Fruit fly (Drosophila melanogaster) whole organism, prepupa: Measurements from ENCODE around the gene CG31871.

Experiments used
- CG10631 ChIP-seq: fragments of 200-800 bp; sonication (Bioruptor generic); optimal IDR thresholded peaks from 2 replicates; lab custom pipeline; 2016; ENCODE audit warnings: missing biosample characterization, missing genetic modification characterization
- CG10669 ChIP-seq: fragments of 200-800 bp; sonication (Bioruptor generic); optimal IDR thresholded peaks from 3 replicates; lab custom pipeline; 2018; ENCODE audit warnings: missing biosample characterization, mild to moderate bottlenecking, missing genetic modification characterization, moderate library complexity
- CG15336 ChIP-seq: fragments of 200-800 bp; sonication (Bioruptor generic); IDR thresholded peaks from 2 replicates; pipeline ENCODE4 v1.3.6; 2022; ENCODE audit warnings: missing biosample characterization, missing genetic modification characterization
- CG1621 ChIP-seq: fragments of 200-800 bp; sonication (Bioruptor generic); optimal IDR thresholded peaks from 3 replicates; lab custom pipeline; 2018; ENCODE audit warnings: missing biosample characterization, mild to moderate bottlenecking, missing genetic modification characterization
- CG31627 ChIP-seq: fragments of 200-800 bp; sonication (Bioruptor generic); optimal IDR thresholded peaks from 3 replicates; lab custom pipeline; 2016; ENCODE audit warnings: missing biosample characterization, missing genetic modification characterization
- CG32006 ChIP-seq: fragments of 200-800 bp; sonication (Bioruptor generic); optimal IDR thresholded peaks from 3 replicates; lab custom pipeline; 2017; ENCODE audit warnings: missing biosample characterization, mild to moderate bottlenecking, missing genetic modification characterization
- CG3919 ChIP-seq: fragments of 200-800 bp; sonication (Bioruptor generic); optimal IDR thresholded peaks from 3 replicates; lab custom pipeline; 2016; ENCODE audit warnings: missing biosample characterization, missing genetic modification characterization
- CG6276 ChIP-seq: fragments of 200-800 bp; sonication (Bioruptor generic); optimal IDR thresholded peaks from 2 replicates; lab custom pipeline; 2017; ENCODE audit warnings: missing biosample characterization, mild to moderate bottlenecking, missing genetic modification characterization
- CG6808 ChIP-seq: fragments of 200-800 bp; sonication (Bioruptor generic); optimal IDR thresholded peaks from 3 replicates; lab custom pipeline; 2017; ENCODE audit warnings: missing biosample characterization, missing genetic modification characterization, mild to moderate bottlenecking, moderate library complexity, missing genetic modification reagents
- CG8319 ChIP-seq: fragments of 200-800 bp; sonication (Bioruptor generic); optimal IDR thresholded peaks from 3 replicates; lab custom pipeline; 2016; ENCODE audit warnings: missing biosample characterization, missing genetic modification characterization
- CG9139 ChIP-seq: fragments of 200-800 bp; sonication (Bioruptor generic); optimal IDR thresholded peaks from 3 replicates; lab custom pipeline; 2017; ENCODE audit warnings: missing biosample characterization, mild to moderate bottlenecking, missing genetic modification characterization
- Eip75B ChIP-seq: fragments of 200-800 bp; sonication (Bioruptor generic); optimal IDR thresholded peaks from 3 replicates; lab custom pipeline; 2016; ENCODE audit warnings: missing biosample characterization, missing genetic modification characterization
- Eip78C ChIP-seq: fragments of 200-800 bp; sonication (Bioruptor generic); peaks from one replicate; lab custom pipeline; 2016; ENCODE audit warnings: missing biosample characterization, missing genetic modification characterization
- Eip93F ChIP-seq: fragments of 200-800 bp; sonication (Bioruptor generic); optimal IDR thresholded peaks from 2 replicates; lab custom pipeline; 2016; ENCODE audit warnings: missing biosample characterization, mild to moderate bottlenecking, missing genetic modification characterization
- Ets96B ChIP-seq: fragments of 200-800 bp; optimal IDR thresholded peaks from 2 replicates; lab custom pipeline; 2019; ENCODE audit warnings: missing biosample characterization, mild to moderate bottlenecking, missing genetic modification characterization, moderate library complexity
- Gug ChIP-seq: fragments of 200-800 bp; sonication (Bioruptor generic); IDR thresholded peaks from 2 replicates; pipeline ENCODE4 v1.3.6; 2022; ENCODE audit warnings: missing biosample characterization, missing genetic modification characterization
- Hr39 ChIP-seq: fragments of 200-800 bp; sonication (Bioruptor generic); optimal IDR thresholded peaks from 2 replicates; lab custom pipeline; 2016; ENCODE audit warnings: missing biosample characterization, missing genetic modification characterization
- Lpt ChIP-seq: fragments of 200-800 bp; sonication (Bioruptor generic); optimal IDR thresholded peaks from 3 replicates; lab custom pipeline; 2016; ENCODE audit warnings: missing biosample characterization, missing genetic modification characterization
- Met ChIP-seq: fragments of 200-800 bp; sonication (Bioruptor generic); optimal IDR thresholded peaks from 3 replicates; lab custom pipeline; 2016; ENCODE audit warnings: missing biosample characterization, missing genetic modification characterization
- OdsH ChIP-seq: fragments of 200-800 bp; sonication (Bioruptor generic); optimal IDR thresholded peaks from 3 replicates; lab custom pipeline; 2016; ENCODE audit warnings: missing biosample characterization, missing genetic modification characterization
- Smox ChIP-seq: fragments of 200-800 bp; sonication (Bioruptor generic); optimal IDR thresholded peaks from 3 replicates; lab custom pipeline; 2016; ENCODE audit warnings: missing biosample characterization, missing genetic modification characterization
- Sox15 ChIP-seq: fragments of 200-800 bp; sonication (Bioruptor generic); optimal IDR thresholded peaks from 3 replicates; lab custom pipeline; 2016; ENCODE audit warnings: missing biosample characterization, missing genetic modification characterization
- achi ChIP-seq: fragments of 200-800 bp; sonication (Bioruptor generic); optimal IDR thresholded peaks from 3 replicates; lab custom pipeline; 2016; ENCODE audit warnings: missing biosample characterization, missing genetic modification characterization
- cyc ChIP-seq: fragments of 200-800 bp; sonication (Bioruptor generic); optimal IDR thresholded peaks from 3 replicates; lab custom pipeline; 2016; ENCODE audit warnings: missing biosample characterization, missing genetic modification characterization
- dac ChIP-seq: fragments of 200-800 bp; sonication (Bioruptor generic); optimal IDR thresholded peaks from 2 replicates; lab custom pipeline; 2017; ENCODE audit warnings: missing biosample characterization, mild to moderate bottlenecking, missing genetic modification characterization
- dsx ChIP-seq: fragments of 200-800 bp; optimal IDR thresholded peaks from 3 replicates; lab custom pipeline; 2019; ENCODE audit warnings: missing biosample characterization, mild to moderate bottlenecking, missing genetic modification characterization, moderate library complexity; ENCODE audit not compliant: poor library complexity, severe bottlenecking
- eg ChIP-seq: fragments of 200-800 bp; sonication (Bioruptor generic); IDR thresholded peaks from 3 replicates; pipeline ENCODE4 v1.3.6; 2022; ENCODE audit warnings: missing biosample characterization, missing genetic modification characterization
- lz ChIP-seq: fragments of 200-800 bp; sonication (Bioruptor generic); optimal IDR thresholded peaks from 3 replicates; lab custom pipeline; 2016; ENCODE audit warnings: missing biosample characterization, missing genetic modification characterization
- net ChIP-seq: fragments of 200-800 bp; sonication (Bioruptor generic); optimal IDR thresholded peaks from 3 replicates; lab custom pipeline; 2016; ENCODE audit warnings: missing biosample characterization, missing genetic modification characterization
- pdm3 ChIP-seq: fragments of 200-800 bp; sonication (Bioruptor generic); optimal IDR thresholded peaks from 3 replicates; lab custom pipeline; 2016; ENCODE audit warnings: missing biosample characterization, missing genetic modification characterization
- ss ChIP-seq, 2 experiments: fragments of 200-800 bp; sonication (Bioruptor generic); optimal IDR thresholded peaks; 2 replicates in 1 of 2; 3 replicates in 1 of 2; lab custom pipeline; 2017 to 2018; ENCODE audit warnings: mild to moderate bottlenecking in 2 of 2, missing biosample characterization in 2 of 2, missing genetic modification characterization in 2 of 2, moderate library complexity in 1 of 2
- svp ChIP-seq: fragments of 200-800 bp; sonication (Bioruptor generic); peaks from one replicate; lab custom pipeline; 2016; ENCODE audit warnings: missing biosample characterization, missing genetic modification characterization
- topi ChIP-seq: fragments of 200-800 bp; sonication (Bioruptor generic); optimal IDR thresholded peaks from 3 replicates; lab custom pipeline; 2016; ENCODE audit warnings: missing biosample characterization, missing genetic modification characterization
- vri ChIP-seq: fragments of 200-800 bp; sonication (Bioruptor generic); optimal IDR thresholded peaks from 3 replicates; lab custom pipeline; 2016; ENCODE audit warnings: missing biosample characterization, mild to moderate bottlenecking, missing genetic modification characterization

Gene CG31871

dm6 chr2L:10688764-10689163, 26.9 kb downstream of the CG31871 start:
- no peak for TF ChIP-seq Smox
- TF ChIP-seq CG15336 (GFP tag; lab: Robert Waterston, UW): no peak
- TF ChIP-seq cyc (GFP tag; lab: Kevin White, UChicago): no peak
- no peak for TF ChIP-seq lz (GFP tag; lab: Kevin White, UChicago)
- no peak for TF ChIP-seq topi
- no peak for TF ChIP-seq CG6276 (GFP tag; lab: Kevin White, UChicago)
- TF ChIP-seq Eip75B (GFP tag; lab: Kevin White, UChicago): no peak
- TF ChIP-seq, all 60 proteins: peak for 0

dm6 chr2L:10689221-10690034, 27.5 kb downstream of the CG31871 start, which contains the start of gene CG7294:
CG7294 (minus strand) TSS chr2L:10689271.
- TF ChIP-seq net (GFP tag; lab: Kevin White, UChicago): no peak
- no peak for TF ChIP-seq Hr39

- TF ChIP-seq CG8319 (no peak), CG1621 (tag; lab: Kevin White, UChicago) (no peak), CG32006 (GFP tag; lab: Kevin White, UChicago) (no peak), Gug (no peak), CG10669 (GFP tag; lab: Kevin White, UChicago) (no peak), Hr39 (no peak), Met (GFP tag; lab: Kevin White, UChicago) (no peak), dac (no peak), CG9139 (no peak), Eip93F (GFP tag; lab: Kevin White, UChicago) (no peak), OdsH (no peak), Eip75B (GFP tag; lab: Kevin White, UChicago) (no peak), CG3919 (no peak), Lpt (no peak), svp (no peak), vri (GFP tag; lab: Kevin White, UChicago) (no peak), CG31627 (no peak), Sox15 (GFP tag; lab: Kevin White, UChicago) (no peak)
- TF ChIP-seq, all 60 proteins: peak for 0
These were observed 31.1 kb downstream of the CG31871 start for dm6 chr2L:10693018-10693417.

- TF ChIP-seq dsx (GFP tag; lab: Kevin White, UChicago): peak; percentile 8
- no peak for TF ChIP-seq achi
- peak; percentile 53 for TF ChIP-seq Ets96B
- no peak for TF ChIP-seq CG1621 (tag; lab: Kevin White, UChicago)
- peak; percentile 21 for TF ChIP-seq CG9139
- peak; percentile 30 for TF ChIP-seq Eip78C (GFP tag; lab: Kevin White, UChicago)
- peak; percentile 80 for TF ChIP-seq svp
- peak in 1 of 2 experiments; percentile 22 for TF ChIP-seq ss (GFP tag; optimal IDR thresholded peaks at IDR 0.05; lab: Kevin White, UChicago)
- peak; percentile 42 for TF ChIP-seq CG6808 (GFP tag; lab: Kevin White, UChicago)
- TF ChIP-seq Met (GFP tag; lab: Kevin White, UChicago): no peak
- TF ChIP-seq, all 60 proteins: peak for 7
These were observed 32.3 kb downstream of the CG31871 start, which contains the start of gene CG17108 for dm6 chr2L:10694053-10694618. CG17108 (minus strand) TSS chr2L:10694103.

dm6 chr2L:10697992-10698391, 36.1 kb downstream of the CG31871 start, which contains the start of gene CG7300:
CG7300 (minus strand) TSS chr2L:10698043.
- TF ChIP-seq Eip78C (GFP tag; lab: Kevin White, UChicago): peak; percentile 81
- no peak for TF ChIP-seq cyc (GFP tag; lab: Kevin White, UChicago)
- no peak for TF ChIP-seq Eip93F (GFP tag; lab: Kevin White, UChicago)
- TF ChIP-seq eg (GFP tag; lab: Robert Waterston, UW): 0 out of 3 replicates have a peak, but pooled peaks have one; percentile 13
- TF ChIP-seq pdm3 (GFP tag; lab: Kevin White, UChicago): no peak
- peak; percentile 18 for TF ChIP-seq svp
- no peak for TF ChIP-seq OdsH
- TF ChIP-seq Smox: no peak
- no peak for TF ChIP-seq CG10631 (GFP tag; lab: Kevin White, UChicago)
- TF ChIP-seq CG32006 (GFP tag; lab: Kevin White, UChicago): peak; percentile 27
